Worm (Caenorhabditis elegans) whole organism, young adult: Measurements from ENCODE around the gene R08C7.1.

Experiments
- F10E7.11 ChIP-seq: sonication (generic microtip); optimal IDR thresholded peaks from 2 replicates; lab custom pipeline; 2017; ENCODE audit warnings: mild to moderate bottlenecking, missing genetic modification characterization, moderate library complexity, missing compliant biosample characterization
- F33H1.4 ChIP-seq: fragments of 200-800 bp; sonication (Bioruptor generic); IDR thresholded peaks from 2 replicates; pipeline ENCODE4 v1.3.6; 2022; ENCODE audit warnings: missing genetic modification reagents, missing genetic modification characterization, missing compliant biosample characterization
- F37B4.10 ChIP-seq: fragments of 200-800 bp; sonication (Bioruptor generic); IDR thresholded peaks from 2 replicates; pipeline ENCODE4 v1.3.6; 2022; ENCODE audit warnings: missing genetic modification characterization, missing compliant biosample characterization
- F52B5.7 ChIP-seq: sonication (generic microtip); optimal IDR thresholded peaks from 2 replicates; lab custom pipeline; 2016; ENCODE audit warnings: mild to moderate bottlenecking, missing genetic modification characterization, missing compliant biosample characterization
- F55B11.4 ChIP-seq: sonication (generic microtip); optimal IDR thresholded peaks from 2 replicates; lab custom pipeline; 2016; ENCODE audit warnings: missing compliant biosample characterization, missing genetic modification characterization, borderline replicate concordance; ENCODE audit not compliant: insufficient read depth
- F57A8.1 ChIP-seq: fragments of 200-800 bp; sonication (Bioruptor generic); optimal IDR thresholded peaks from 2 replicates; lab custom pipeline; 2018; ENCODE audit warnings: mild to moderate bottlenecking, missing genetic modification characterization, moderate library complexity, missing compliant biosample characterization
- K12H6.12 ChIP-seq: fragments of 200-800 bp; sonication (Bioruptor generic); optimal IDR thresholded peaks from 2 replicates; lab custom pipeline; 2018; ENCODE audit warnings: mild to moderate bottlenecking, missing genetic modification characterization, missing compliant biosample characterization
- T07F8.4 ChIP-seq: sonication (generic microtip); optimal IDR thresholded peaks from 2 replicates; lab custom pipeline; 2016; ENCODE audit warnings: mild to moderate bottlenecking, missing genetic modification characterization, moderate library complexity, missing compliant biosample characterization
- Y67H2A.10 ChIP-seq: fragments of 200-800 bp; sonication (Bioruptor generic); conservative IDR thresholded peaks from 2 replicates; pipeline ENCODE4 v1.3.6; 2022; ENCODE audit warnings: missing genetic modification reagents, missing genetic modification characterization, missing compliant biosample characterization
- Y95B8A.8 ChIP-seq: fragments of 200-800 bp; sonication (Bioruptor generic); IDR thresholded peaks from 2 replicates; pipeline ENCODE4 v1.3.6; 2022; ENCODE audit warnings: missing genetic modification reagents, missing genetic modification characterization, missing compliant biosample characterization
- ZK185.1 ChIP-seq: sonication (generic microtip); optimal IDR thresholded peaks from 2 replicates; lab custom pipeline; 2016; ENCODE audit warnings: mild to moderate bottlenecking, missing genetic modification characterization, missing compliant biosample characterization; ENCODE audit not compliant: poor library complexity, severe bottlenecking
- attf-3 ChIP-seq: fragments of 200-800 bp; sonication (Bioruptor generic); conservative IDR thresholded peaks from 2 replicates; pipeline ENCODE4 v1.3.6; 2022; ENCODE audit warnings: missing genetic modification reagents, missing genetic modification characterization, missing compliant biosample characterization
- attf-6 ChIP-seq: fragments of 200-800 bp; sonication (Bioruptor generic); IDR thresholded peaks from 2 replicates; pipeline ENCODE4 v1.3.6; 2022; ENCODE audit warnings: missing genetic modification reagents, missing genetic modification characterization, missing compliant biosample characterization
- bed-1 ChIP-seq: fragments of 200-800 bp; sonication (Bioruptor generic); IDR thresholded peaks from 2 replicates; pipeline ENCODE4 v1.3.6; 2022; ENCODE audit warnings: missing genetic modification reagents, missing genetic modification characterization, missing compliant biosample characterization
- ccch-3 ChIP-seq: fragments of 200-800 bp; sonication (Bioruptor generic); optimal IDR thresholded peaks from 2 replicates; lab custom pipeline; 2018; ENCODE audit warnings: mild to moderate bottlenecking, missing genetic modification characterization, missing compliant biosample characterization
- cebp-2 ChIP-seq: fragments of 200-800 bp; sonication (Bioruptor generic); IDR thresholded peaks from 2 replicates; pipeline ENCODE4 v1.3.6; 2022; ENCODE audit warnings: missing genetic modification characterization, missing compliant biosample characterization
- efl-1 ChIP-seq: fragments of 150-350 bp; optimal IDR thresholded peaks from 2 replicates; lab custom pipeline; 2014; ENCODE audit warnings: missing biosample characterization, missing genetic modification reagents, missing genetic modification characterization
- ets-4 ChIP-seq: fragments of 200-800 bp; sonication (Bioruptor generic); optimal IDR thresholded peaks from 2 replicates; lab custom pipeline; 2018; ENCODE audit warnings: mild to moderate bottlenecking, missing genetic modification characterization, missing compliant biosample characterization
- gei-17 ChIP-seq: fragments of 200-800 bp; sonication (Bioruptor generic); optimal IDR thresholded peaks from 2 replicates; lab custom pipeline; 2018; ENCODE audit warnings: mild to moderate bottlenecking, missing genetic modification characterization, missing compliant biosample characterization
- hlh-26 ChIP-seq: fragments of 200-800 bp; sonication (Bioruptor generic); conservative IDR thresholded peaks from 2 replicates; pipeline ENCODE4 v1.3.6; 2022; ENCODE audit warnings: missing genetic modification reagents, missing genetic modification characterization, missing compliant biosample characterization
- hrde-1 ChIP-seq: sonication (generic microtip); optimal IDR thresholded peaks from 2 replicates; lab custom pipeline; 2016; ENCODE audit warnings: missing genetic modification characterization, mild to moderate bottlenecking, missing compliant biosample characterization, moderate library complexity, missing genotype, missing genetic modification reagents, borderline replicate concordance
- hsf-1 ChIP-seq: fragments of 200-800 bp; sonication (Bioruptor generic); IDR thresholded peaks from 2 replicates; pipeline ENCODE4 v1.3.6; 2022; ENCODE audit warnings: missing genetic modification reagents, missing genetic modification characterization, missing compliant biosample characterization
- let-526 ChIP-seq: fragments of 200-800 bp; sonication (Bioruptor generic); IDR thresholded peaks from 2 replicates; pipeline ENCODE4 v1.3.6; 2022; ENCODE audit warnings: missing genetic modification reagents, missing genetic modification characterization, missing compliant biosample characterization
- lin-40 ChIP-seq: sonication (generic microtip); optimal IDR thresholded peaks from 2 replicates; lab custom pipeline; 2016; ENCODE audit warnings: missing genetic modification characterization, mild to moderate bottlenecking, missing compliant biosample characterization, missing genotype, missing genetic modification reagents
- lin-54 ChIP-seq: fragments of 200-800 bp; sonication (Bioruptor generic); optimal IDR thresholded peaks from 2 replicates; lab custom pipeline; 2018; ENCODE audit warnings: mild to moderate bottlenecking, missing genetic modification characterization, missing compliant biosample characterization
- lir-1 ChIP-seq: fragments of 200-800 bp; sonication (Bioruptor generic); conservative IDR thresholded peaks from 2 replicates; pipeline ENCODE4 v1.3.6; 2022; ENCODE audit warnings: missing genetic modification reagents, missing genetic modification characterization, missing compliant biosample characterization
- lsl-1 ChIP-seq: fragments of 200-800 bp; sonication (Bioruptor generic); optimal IDR thresholded peaks from 2 replicates; lab custom pipeline; 2018; ENCODE audit warnings: mild to moderate bottlenecking, missing genetic modification characterization, moderate library complexity, missing compliant biosample characterization
- madf-8 ChIP-seq: fragments of 200-800 bp; sonication (Bioruptor generic); conservative IDR thresholded peaks from 2 replicates; pipeline ENCODE4 v1.3.6; 2022; ENCODE audit warnings: missing genetic modification reagents, missing genetic modification characterization, missing compliant biosample characterization
- mcd-1 ChIP-seq: fragments of 200-800 bp; sonication (Bioruptor generic); IDR thresholded peaks from 2 replicates; pipeline ENCODE4 v1.3.6; 2022; ENCODE audit warnings: missing genetic modification reagents, missing genetic modification characterization, missing compliant biosample characterization
- nfya-1 ChIP-seq: sonication (generic microtip); optimal IDR thresholded peaks from 2 replicates; lab custom pipeline; 2017; ENCODE audit warnings: antibody characterized with exemption, missing compliant biosample characterization, missing genetic modification characterization, borderline replicate concordance; ENCODE audit not compliant: insufficient read depth
- nfya-2 ChIP-seq: fragments of 200-800 bp; sonication (Bioruptor generic); IDR thresholded peaks from 2 replicates; pipeline ENCODE4 v1.3.6; 2022; ENCODE audit warnings: missing genetic modification reagents, missing genetic modification characterization, missing compliant biosample characterization
- nhr-120 ChIP-seq: fragments of 200-800 bp; sonication (Bioruptor generic); IDR thresholded peaks from 2 replicates; pipeline ENCODE4 v1.3.6; 2022; ENCODE audit warnings: missing genetic modification characterization, missing compliant biosample characterization
- nhr-80 ChIP-seq: sonication (generic microtip); optimal IDR thresholded peaks from 2 replicates; lab custom pipeline; 2016; ENCODE audit warnings: missing genetic modification characterization, missing compliant biosample characterization
- repo-1 ChIP-seq: sonication (generic microtip); optimal IDR thresholded peaks from 2 replicates; lab custom pipeline; 2017; ENCODE audit warnings: mild to moderate bottlenecking, missing genetic modification characterization, missing compliant biosample characterization
- sea-2 ChIP-seq: fragments of 200-800 bp; sonication (Bioruptor generic); IDR thresholded peaks from 2 replicates; pipeline ENCODE4 v1.3.6; 2022; ENCODE audit warnings: missing genetic modification characterization, missing compliant biosample characterization
- snpc-1.3 ChIP-seq: sonication (generic microtip); optimal IDR thresholded peaks from 2 replicates; lab custom pipeline; 2017; ENCODE audit warnings: missing genetic modification characterization, mild to moderate bottlenecking, missing compliant biosample characterization, antibody characterized with exemption, moderate library complexity, missing genotype, missing genetic modification reagents; ENCODE audit not compliant: insufficient read depth
- snpc-3.4 ChIP-seq: sonication (generic microtip); optimal IDR thresholded peaks from 2 replicates; lab custom pipeline; 2017; ENCODE audit warnings: missing genetic modification characterization, mild to moderate bottlenecking, missing compliant biosample characterization, antibody characterized with exemption, moderate library complexity, missing genotype, missing genetic modification reagents
- snpc-4 ChIP-seq, 5 experiments: fragments of 150-350 bp in 1 of 5; sonication (generic microtip) in 4 of 5; optimal IDR thresholded peaks; 2 replicates each; lab custom pipeline; 2014 to 2018; ENCODE audit warnings: missing genetic modification characterization in 5 of 5, missing biosample characterization in 3 of 5, antibody characterized with exemption in 2 of 5, mild to moderate bottlenecking in 2 of 5, missing compliant biosample characterization in 2 of 5, missing genotype in 2 of 5, moderate library complexity in 2 of 5, missing genetic modification reagents in 1 of 5
- sptf-2 ChIP-seq: fragments of 200-800 bp; sonication (Bioruptor generic); optimal IDR thresholded peaks from 2 replicates; lab custom pipeline; 2018; ENCODE audit warnings: mild to moderate bottlenecking, missing genetic modification characterization, missing compliant biosample characterization
- tbx-9 ChIP-seq: sonication (generic microtip); optimal IDR thresholded peaks from 2 replicates; lab custom pipeline; 2016; ENCODE audit warnings: borderline replicate concordance, missing genetic modification characterization, inconsistent platforms, missing compliant biosample characterization
- unc-62 ChIP-seq: fragments of 150-350 bp; optimal IDR thresholded peaks from 2 replicates; lab custom pipeline; 2014; ENCODE audit warnings: missing biosample characterization, missing genetic modification reagents, missing genetic modification characterization
- xnd-1 ChIP-seq: sonication (generic microtip); optimal IDR thresholded peaks from 2 replicates; lab custom pipeline; 2016; ENCODE audit warnings: missing genotype, missing genetic modification reagents, missing genetic modification characterization, missing compliant biosample characterization
- ztf-18 ChIP-seq: sonication (generic microtip); optimal IDR thresholded peaks from 2 replicates; lab custom pipeline; 2016; ENCODE audit warnings: missing genotype, mild to moderate bottlenecking, missing genetic modification characterization, missing compliant biosample characterization
- ztf-26 ChIP-seq: sonication (generic microtip); optimal IDR thresholded peaks from 2 replicates; lab custom pipeline; 2017; ENCODE audit warnings: missing genetic modification characterization, missing compliant biosample characterization
- ztf-6 ChIP-seq: fragments of 200-800 bp; sonication (Bioruptor generic); IDR thresholded peaks from 2 replicates; pipeline ENCODE4 v1.3.6; 2022; ENCODE audit warnings: missing genetic modification reagents, missing genetic modification characterization, missing compliant biosample characterization

Gene R08C7.1

ce11 chrIV:4469770-4470709, 18.4 kb downstream of the R08C7.1 start (continued):
- no peak for TF ChIP-seq sptf-2
- TF ChIP-seq K12H6.12 (tag; lab: Kevin White, UChicago): peak; percentile 94
- no peak for TF ChIP-seq ccch-3 (GFP tag; lab: Kevin White, UChicago)
- TF ChIP-seq efl-1 (GFP tag; lab: Kevin White, UChicago): no peak
- no peak for TF ChIP-seq F55B11.4
- TF ChIP-seq ZK185.1 (tag; lab: Kevin White, UChicago): no peak
- peak; percentile 68; the same call in 1 of the 2 replicates for TF ChIP-seq sea-2 (GFP tag; lab: Robert Waterston, UW)
- no peak for TF ChIP-seq nfya-2
- 0 out of 2 replicates have a peak, but pooled peaks have one; percentile 37 for TF ChIP-seq Y67H2A.10
- TF ChIP-seq F52B5.7: peak; percentile 79
- TF ChIP-seq Y95B8A.8 (GFP tag; lab: Robert Waterston, UW): no peak
- no peak for TF ChIP-seq unc-62 (GFP tag; lab: Kevin White, UChicago)
- no peak for TF ChIP-seq xnd-1 (tag; lab: Kevin White, UChicago)
- TF ChIP-seq T07F8.4 (tag; lab: Kevin White, UChicago): no peak
- TF ChIP-seq ets-4 (GFP tag; lab: Kevin White, UChicago): no peak
- TF ChIP-seq nhr-120 (GFP tag; lab: Robert Waterston, UW): no peak
- TF ChIP-seq hlh-26: 0 out of 2 replicates have a peak, but pooled peaks have one; percentile 39
- no peak for TF ChIP-seq snpc-3.4
- no peak for TF ChIP-seq hrde-1 (tag; lab: Kevin White, UChicago)
- TF ChIP-seq gei-17 (GFP tag; lab: Kevin White, UChicago): peak; percentile 25
- no peak for TF ChIP-seq F10E7.11 (tag; lab: Kevin White, UChicago)
- TF ChIP-seq lsl-1 (GFP tag; lab: Kevin White, UChicago): peak; percentile 22
- 0 out of 2 replicates have a peak, but pooled peaks have one; percentile 12 for TF ChIP-seq attf-6 (GFP tag; lab: Robert Waterston, UW)
- peak; percentile 15 for TF ChIP-seq lin-40 (tag; lab: Kevin White, UChicago)
- TF ChIP-seq cebp-2 (GFP tag; lab: Robert Waterston, UW): no peak
- no peak for TF ChIP-seq ztf-6 (GFP tag; lab: Robert Waterston, UW)
- TF ChIP-seq ztf-26 (tag; lab: Kevin White, UChicago): no peak
- TF ChIP-seq nhr-80: peak; percentile 42
- peak; percentile 36 for TF ChIP-seq lin-54
- TF ChIP-seq snpc-1.3 (tag; lab: Kevin White, UChicago): no peak
- peak; percentile 43 for TF ChIP-seq ztf-18 (tag; lab: Kevin White, UChicago)
- TF ChIP-seq F57A8.1: no peak
- no peak for TF ChIP-seq tbx-9 (tag; lab: Kevin White, UChicago)
- TF ChIP-seq F33H1.4 (GFP tag; lab: Robert Waterston, UW): no peak
- peak; percentile 4 for TF ChIP-seq repo-1 (tag; lab: Kevin White, UChicago)
- TF ChIP-seq hsf-1 (GFP tag; lab: Robert Waterston, UW): no peak
- no peak for TF ChIP-seq nfya-1 (tag; lab: Kevin White, UChicago)
- peak; percentile 64 for TF ChIP-seq mcd-1 (GFP tag; lab: Robert Waterston, UW)
- TF ChIP-seq let-526 (GFP tag; lab: Robert Waterston, UW): no peak
- no peak for TF ChIP-seq bed-1
- no peak for TF ChIP-seq madf-8 (GFP tag; lab: Robert Waterston, UW)
- TF ChIP-seq F37B4.10: no peak
- peak; percentile 42; the same call in 1 of the 2 replicates for TF ChIP-seq lir-1 (GFP tag; lab: Robert Waterston, UW)
- TF ChIP-seq attf-3 (GFP tag; lab: Robert Waterston, UW): 0 out of 2 replicates have a peak, but pooled peaks have one; percentile 10
- TF ChIP-seq snpc-4 (GFP tag; optimal IDR thresholded peaks at IDR 0.05; lab: Kevin White, UChicago): no peak
- TF ChIP-seq snpc-4 (tag; optimal IDR thresholded peaks at IDR 0.05; lab: Kevin White, UChicago): peak in 1 of 4 experiments; percentile 37
